ENCODE assay signal across 1 worm cellular context in genomic region chrIII:7299466-7299865, ce11.
TF ChIP-seq lines count a peak whose summit lies in the region.

TSS of gene B0361.14 (minus strand) at chrIII:7299531.
TSS of gene B0361.9 (minus strand) at chrIII:7299631.

TF ChIP-seq in whole organism, L1 larva, 84 proteins besides CTCF, POLR2A, EP300 and RAD21 (continued from another document):
- no peak for TF ChIP-seq nhr-76 (tag; optimal IDR thresholded peaks at IDR 0.05; lab: Kevin White, UChicago)
- TF ChIP-seq lsy-2 (tag; optimal IDR thresholded peaks at IDR 0.05; lab: Kevin White, UChicago), result peak in 1 of 2 experiments; percentile 28
- no peak for TF ChIP-seq unc-98 (GFP tag; IDR thresholded peaks at IDR 0.05; lab: Robert Waterston, UW)
- TF ChIP-seq F16B12.6 (tag; optimal IDR thresholded peaks at IDR 0.05; lab: Kevin White, UChicago), result no peak
- no peak for TF ChIP-seq swsn-7 (tag; optimal IDR thresholded peaks at IDR 0.05; lab: Kevin White, UChicago)
- peak; percentile 47 for TF ChIP-seq nhr-20 (tag; optimal IDR thresholded peaks at IDR 0.05; lab: Kevin White, UChicago)
